Worm (Caenorhabditis elegans) whole organism, L2 larva: ENCODE data around the gene moma-1.

Experiments
- C34F6.9 ChIP-seq: fragments of 150-350 bp; optimal IDR thresholded peaks from 2 replicates; lab custom pipeline; 2014; ENCODE audit warnings: missing biosample characterization, missing genetic modification characterization
- F13H6.1 ChIP-seq: sonication (generic microtip); optimal IDR thresholded peaks from 2 replicates; lab custom pipeline; 2016; ENCODE audit warnings: missing genetic modification characterization, missing compliant biosample characterization
- R02D3.7 ChIP-seq: fragments of 150-350 bp; optimal IDR thresholded peaks from 2 replicates; lab custom pipeline; 2014; ENCODE audit warnings: missing biosample characterization, missing genetic modification characterization
- Y55F3AM.14 ChIP-seq: fragments of 200-800 bp; sonication (Bioruptor generic); optimal IDR thresholded peaks from 2 replicates; lab custom pipeline; 2018; ENCODE audit warnings: mild to moderate bottlenecking, missing genetic modification characterization, missing compliant biosample characterization
- ZK546.5 ChIP-seq: sonication (generic microtip); optimal IDR thresholded peaks from 2 replicates; lab custom pipeline; 2017; ENCODE audit warnings: missing biosample characterization, missing genetic modification characterization
- alr-1 ChIP-seq: fragments of 150-350 bp; optimal IDR thresholded peaks from 2 replicates; lab custom pipeline; 2014; ENCODE audit warnings: missing biosample characterization, missing genetic modification characterization
- aly-2 ChIP-seq: fragments of 150-350 bp; optimal IDR thresholded peaks from 2 replicates; lab custom pipeline; 2014; ENCODE audit warnings: missing biosample characterization, missing genetic modification characterization
- ama-1 ChIP-seq: fragments of 150-350 bp; optimal IDR thresholded peaks from 2 replicates; lab custom pipeline; 2018; ENCODE audit warnings: inconsistent platforms
- blmp-1 ChIP-seq: sonication (generic microtip); optimal IDR thresholded peaks from 2 replicates; lab custom pipeline; 2017; ENCODE audit warnings: missing genetic modification characterization, mild to moderate bottlenecking, missing compliant biosample characterization, antibody characterized with exemption, moderate library complexity; ENCODE audit not compliant: insufficient read depth
- ceh-16 ChIP-seq: fragments of 150-350 bp; optimal IDR thresholded peaks from 2 replicates; lab custom pipeline; 2014; ENCODE audit warnings: missing biosample characterization, missing genetic modification characterization
- ceh-82 ChIP-seq: fragments of 150-350 bp; optimal IDR thresholded peaks from 2 replicates; lab custom pipeline; 2014; ENCODE audit warnings: missing biosample characterization, missing genetic modification characterization
- crh-2 ChIP-seq: sonication (generic microtip); optimal IDR thresholded peaks from 2 replicates; lab custom pipeline; 2017; ENCODE audit warnings: missing biosample characterization, missing genetic modification characterization
- dmd-4 ChIP-seq: sonication (generic microtip); optimal IDR thresholded peaks from 2 replicates; lab custom pipeline; 2017; ENCODE audit warnings: missing biosample characterization, missing genetic modification characterization
- egl-27 ChIP-seq: sonication (generic microtip); optimal IDR thresholded peaks from 3 replicates; lab custom pipeline; 2017; ENCODE audit warnings: missing biosample characterization, missing genetic modification reagents, missing genetic modification characterization
- elt-1 ChIP-seq: fragments of 150-350 bp; optimal IDR thresholded peaks from 2 replicates; lab custom pipeline; 2014; ENCODE audit warnings: missing biosample characterization, missing genetic modification characterization
- elt-3 ChIP-seq: sonication (generic microtip); optimal IDR thresholded peaks from 2 replicates; lab custom pipeline; 2017; ENCODE audit warnings: missing biosample characterization, missing genetic modification characterization
- fos-1 ChIP-seq: fragments of 150-350 bp; optimal IDR thresholded peaks from 2 replicates; lab custom pipeline; 2014; ENCODE audit warnings: missing biosample characterization, missing genetic modification characterization
- gmeb-1 ChIP-seq: fragments of 150-350 bp; optimal IDR thresholded peaks from 2 replicates; lab custom pipeline; 2014; ENCODE audit warnings: missing biosample characterization, missing genetic modification characterization
- lin-11 ChIP-seq: fragments of 150-350 bp; sonication (generic microtip); optimal IDR thresholded peaks from 2 replicates; lab custom pipeline; 2014; ENCODE audit warnings: missing biosample characterization, missing genetic modification characterization, inconsistent platforms, mixed read lengths
- lin-13 ChIP-seq: fragments of 150-350 bp; optimal IDR thresholded peaks from 2 replicates; lab custom pipeline; 2014; ENCODE audit warnings: missing biosample characterization, missing genetic modification reagents, missing genetic modification characterization
- lin-39 ChIP-seq: fragments of 150-350 bp; optimal IDR thresholded peaks from 2 replicates; lab custom pipeline; 2014; ENCODE audit warnings: missing biosample characterization, missing genetic modification reagents, missing genetic modification characterization
- lsy-2 ChIP-seq, 2 experiments: fragments of 150-350 bp in 1 of 2; sonication (generic microtip) in 1 of 2; optimal IDR thresholded peaks; 2 replicates each; lab custom pipeline; 2014 to 2017; ENCODE audit warnings: missing biosample characterization in 2 of 2, missing genetic modification characterization in 2 of 2
- mab-5 ChIP-seq: fragments of 150-350 bp; optimal IDR thresholded peaks from 2 replicates; lab custom pipeline; 2014; ENCODE audit warnings: missing biosample characterization, missing genetic modification characterization
- mbf-1 ChIP-seq: sonication (generic microtip); optimal IDR thresholded peaks from 2 replicates; lab custom pipeline; 2017; ENCODE audit warnings: missing biosample characterization, missing genetic modification characterization
- mdl-1 ChIP-seq, 2 experiments: fragments of 150-350 bp in 1 of 2; sonication (generic microtip) in 1 of 2; optimal IDR thresholded peaks; 2 replicates each; lab custom pipeline; 2017; ENCODE audit warnings: missing biosample characterization in 2 of 2, missing genetic modification characterization in 2 of 2
- nhr-10 ChIP-seq: sonication (generic microtip); optimal IDR thresholded peaks from 2 replicates; lab custom pipeline; 2017; ENCODE audit warnings: missing biosample characterization, missing genetic modification characterization
- nhr-11 ChIP-seq: fragments of 150-350 bp; optimal IDR thresholded peaks from 2 replicates; lab custom pipeline; 2014; ENCODE audit warnings: missing biosample characterization, missing genetic modification characterization
- nhr-12 ChIP-seq: fragments of 150-350 bp; optimal IDR thresholded peaks from 2 replicates; lab custom pipeline; 2014; ENCODE audit warnings: missing biosample characterization, missing genetic modification characterization
- nhr-129 ChIP-seq: fragments of 150-350 bp; optimal IDR thresholded peaks from 2 replicates; lab custom pipeline; 2014; ENCODE audit warnings: missing biosample characterization, missing genetic modification characterization
- nhr-21 ChIP-seq: fragments of 150-350 bp; optimal IDR thresholded peaks from 2 replicates; lab custom pipeline; 2014; ENCODE audit warnings: missing biosample characterization, missing genetic modification characterization
- nhr-23 ChIP-seq: fragments of 150-350 bp; optimal IDR thresholded peaks from 2 replicates; lab custom pipeline; 2014; ENCODE audit warnings: missing biosample characterization, missing genetic modification reagents, missing genetic modification characterization
- nhr-237 ChIP-seq: fragments of 150-350 bp; optimal IDR thresholded peaks from 2 replicates; lab custom pipeline; 2014; ENCODE audit warnings: missing biosample characterization, missing genetic modification characterization
- nhr-25 ChIP-seq: fragments of 150-350 bp; sonication (generic microtip); optimal IDR thresholded peaks from 3 replicates; lab custom pipeline; 2014; ENCODE audit warnings: missing biosample characterization, missing genetic modification characterization
- nhr-6 ChIP-seq: fragments of 150-350 bp; optimal IDR thresholded peaks from 2 replicates; lab custom pipeline; 2014; ENCODE audit warnings: missing biosample characterization, missing genetic modification characterization
- nhr-77 ChIP-seq: fragments of 150-350 bp; optimal IDR thresholded peaks from 2 replicates; lab custom pipeline; 2014; ENCODE audit warnings: missing biosample characterization, missing genetic modification characterization
- peb-1 ChIP-seq: fragments of 150-350 bp; optimal IDR thresholded peaks from 2 replicates; lab custom pipeline; 2014; ENCODE audit warnings: missing biosample characterization, missing genetic modification characterization
- sem-4 ChIP-seq: fragments of 150-350 bp; optimal IDR thresholded peaks from 2 replicates; lab custom pipeline; 2014; ENCODE audit warnings: missing biosample characterization, missing genetic modification reagents, missing genetic modification characterization
- skn-1 ChIP-seq: sonication (generic microtip); optimal IDR thresholded peaks from 2 replicates; lab custom pipeline; 2017; ENCODE audit warnings: missing biosample characterization, missing genetic modification characterization
- sma-3 ChIP-seq: sonication (generic microtip); optimal IDR thresholded peaks from 2 replicates; lab custom pipeline; 2016; ENCODE audit warnings: missing genetic modification reagents, missing genetic modification characterization, missing compliant biosample characterization
- sma-9 ChIP-seq, 2 experiments: fragments of 150-350 bp in 1 of 2; sonication (generic microtip) in 1 of 2; optimal IDR thresholded peaks; 2 replicates each; lab custom pipeline; 2014 to 2016; ENCODE audit warnings: missing genetic modification characterization in 2 of 2, mild to moderate bottlenecking in 1 of 2, missing biosample characterization in 1 of 2, missing compliant biosample characterization in 1 of 2, missing genetic modification reagents in 1 of 2, moderate library complexity in 1 of 2
- snpc-4 ChIP-seq: fragments of 150-350 bp; optimal IDR thresholded peaks from 2 replicates; lab custom pipeline; 2014; ENCODE audit warnings: missing biosample characterization, missing genetic modification characterization
- unc-39 ChIP-seq: fragments of 150-350 bp; optimal IDR thresholded peaks from 2 replicates; lab custom pipeline; 2014; ENCODE audit warnings: missing biosample characterization, missing genetic modification characterization
- unc-55 ChIP-seq: fragments of 150-350 bp; sonication (generic microtip); optimal IDR thresholded peaks from 3 replicates; lab custom pipeline; 2014; ENCODE audit warnings: missing biosample characterization, missing genetic modification reagents, missing genetic modification characterization
- unc-62 ChIP-seq: fragments of 150-350 bp; optimal IDR thresholded peaks from 2 replicates; lab custom pipeline; 2014; ENCODE audit warnings: missing biosample characterization, missing genetic modification reagents, missing genetic modification characterization
- zag-1 ChIP-seq: fragments of 150-350 bp; optimal IDR thresholded peaks from 2 replicates; lab custom pipeline; 2014; ENCODE audit warnings: missing biosample characterization, missing genetic modification characterization
- ztf-1 ChIP-seq: fragments of 200-800 bp; sonication (Bioruptor generic); conservative IDR thresholded peaks from 2 replicates; pipeline ENCODE4 v1.3.6; 2022; ENCODE audit warnings: missing genetic modification characterization, missing compliant biosample characterization
- ztf-11 ChIP-seq: sonication (generic microtip); optimal IDR thresholded peaks from 2 replicates; lab custom pipeline; 2017; ENCODE audit warnings: missing biosample characterization, missing genetic modification characterization
- ztf-4 ChIP-seq: fragments of 150-350 bp; optimal IDR thresholded peaks from 2 replicates; lab custom pipeline; 2014; ENCODE audit warnings: missing biosample characterization, missing genetic modification characterization

The moma-1 gene

DNA sequence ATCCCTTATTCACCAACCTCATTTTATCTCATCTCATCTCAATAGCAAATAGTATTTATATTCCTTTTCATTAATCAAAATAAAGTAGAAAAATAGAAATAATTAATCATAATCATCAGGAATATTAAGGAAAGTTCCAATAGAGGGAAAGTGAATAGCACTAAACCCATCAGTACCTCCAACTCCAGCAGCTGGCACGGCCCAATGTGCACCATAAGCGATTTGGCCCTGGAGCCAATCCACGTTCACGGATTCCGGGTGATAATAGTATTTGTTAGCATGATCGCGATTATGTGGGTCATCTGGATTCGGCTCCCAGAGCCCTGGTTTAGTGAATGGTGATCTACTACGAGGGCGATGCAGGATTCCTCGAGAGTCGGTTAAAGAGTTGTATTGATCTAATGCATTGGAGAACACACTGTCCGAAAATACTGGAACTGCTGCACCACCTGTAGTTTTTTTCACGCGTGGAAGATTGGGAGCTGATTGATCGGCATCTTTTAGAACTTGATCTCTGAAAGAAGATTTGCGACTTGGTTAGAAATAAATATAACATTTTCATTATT lies 16.4 kb downstream of the moma-1 start:
- TF ChIP-seq mbf-1 (tag; lab: Kevin White, UChicago) (peak; percentile 32), R02D3.7 (tag; lab: Kevin White, UChicago) (no peak), fos-1 (tag; lab: Kevin White, UChicago) (peak; percentile 28), snpc-4 (tag; lab: Kevin White, UChicago) (no peak), nhr-23 (tag; lab: Kevin White, UChicago) (no peak), mab-5 (peak; percentile 59), nhr-6 (tag; lab: Kevin White, UChicago) (peak; percentile 66), nhr-237 (tag; lab: Kevin White, UChicago) (no peak), dmd-4 (tag; lab: Kevin White, UChicago) (no peak), elt-1 (tag; lab: Kevin White, UChicago) (no peak), nhr-25 (peak; percentile 76), mdl-1 (tag; optimal IDR thresholded peaks at IDR 0.05; lab: Kevin White, UChicago) (peak; percentile 33 to 57), sma-9 (GFP tag; optimal IDR thresholded peaks at IDR 0.05; lab: Kevin White, UChicago) (peak; percentile 61), sma-9 (tag; optimal IDR thresholded peaks at IDR 0.05; lab: Kevin White, UChicago) (no peak), ztf-11 (tag; lab: Kevin White, UChicago) (no peak), C34F6.9 (tag; lab: Kevin White, UChicago) (no peak), elt-3 (tag; lab: Kevin White, UChicago) (no peak), lsy-2 (tag; optimal IDR thresholded peaks at IDR 0.05; lab: Kevin White, UChicago) (peak; percentile 55 to 60), sem-4 (tag; lab: Kevin White, UChicago) (no peak), nhr-12 (tag; lab: Kevin White, UChicago) (no peak), Y55F3AM.14 (GFP tag; lab: Kevin White, UChicago) (peak; percentile 97), lin-13 (GFP tag; lab: Kevin White, UChicago) (peak; percentile 63), unc-39 (tag; lab: Kevin White, UChicago) (peak; percentile 74), F13H6.1 (tag; lab: Kevin White, UChicago) (peak; percentile 54), ZK546.5 (tag; lab: Kevin White, UChicago) (no peak), zag-1 (peak; percentile 3), nhr-129 (peak; percentile 61), unc-55 (GFP tag; lab: Kevin White, UChicago) (peak; percentile 43), peb-1 (tag; lab: Kevin White, UChicago) (no peak), skn-1 (tag; lab: Kevin White, UChicago) (peak; percentile 38), blmp-1 (tag; lab: Kevin White, UChicago) (peak; percentile 10), unc-62 (GFP tag; lab: Kevin White, UChicago) (no peak), lin-11 (no peak), nhr-10 (tag; lab: Kevin White, UChicago) (no peak), ama-1 (lab: Kevin White, UChicago) (peak; percentile 94), nhr-77 (tag; lab: Kevin White, UChicago) (no peak), crh-2 (peak; percentile 55), alr-1 (tag; lab: Kevin White, UChicago) (no peak), nhr-11 (tag; lab: Kevin White, UChicago) (no peak), sma-3 (GFP tag; lab: Kevin White, UChicago) (peak; percentile 78), ceh-16 (tag; lab: Kevin White, UChicago) (no peak), nhr-21 (peak; percentile 79), egl-27 (tag; lab: Kevin White, UChicago) (peak; percentile 49), ceh-82 (tag; lab: Kevin White, UChicago) (peak; percentile 20), aly-2 (tag; lab: Kevin White, UChicago) (no peak), lin-39 (tag; lab: Kevin White, UChicago) (no peak), ztf-1 (GFP tag; lab: Robert Waterston, UW) (no peak), gmeb-1 (tag; lab: Kevin White, UChicago) (peak; percentile 33), ztf-4 (tag; lab: Kevin White, UChicago) (peak; percentile 87)
